Fruit fly (Drosophila melanogaster) whole organism, embryonic: ENCODE data around the gene defl.

ENCODE experiments used
- CG10209 ChIP-seq: fragments of 200-800 bp; sonication (Bioruptor generic); optimal IDR thresholded peaks from 3 replicates; lab custom pipeline; 2017; ENCODE audit warnings: missing biosample characterization, mild to moderate bottlenecking, missing genetic modification characterization, missing genetic modification reagents
- CG10321 ChIP-seq: fragments of 200-800 bp; sonication (Bioruptor generic); IDR thresholded peaks from 2 replicates; pipeline ENCODE4 v1.3.6; 2022; ENCODE audit warnings: missing biosample characterization, missing genetic modification characterization
- CG12071 ChIP-seq: fragments of 200-800 bp; sonication (Bioruptor generic); optimal IDR thresholded peaks from 3 replicates; lab custom pipeline; 2018; ENCODE audit warnings: missing biosample characterization, mild to moderate bottlenecking, missing genetic modification characterization
- CG12155 ChIP-seq: fragments of 200-800 bp; sonication (Bioruptor generic); optimal IDR thresholded peaks from 3 replicates; lab custom pipeline; 2016; ENCODE audit warnings: missing biosample characterization, missing genetic modification characterization
- CG12769 ChIP-seq: fragments of 200-800 bp; sonication (Bioruptor generic); optimal IDR thresholded peaks from 2 replicates; lab custom pipeline; 2019; ENCODE audit warnings: missing biosample characterization, mild to moderate bottlenecking, missing genetic modification characterization, moderate library complexity
- CG13123 ChIP-seq: fragments of 200-800 bp; sonication (Bioruptor generic); optimal IDR thresholded peaks from 2 replicates; lab custom pipeline; 2016; ENCODE audit warnings: missing biosample characterization, missing genetic modification characterization
- CG1602 ChIP-seq: fragments of 200-800 bp; sonication (Bioruptor generic); optimal IDR thresholded peaks from 3 replicates; lab custom pipeline; 2016; ENCODE audit warnings: missing biosample characterization, missing genetic modification characterization
- CG1603 ChIP-seq: fragments of 200-800 bp; sonication (Bioruptor generic); optimal IDR thresholded peaks from 2 replicates; lab custom pipeline; 2019; ENCODE audit warnings: missing biosample characterization, mild to moderate bottlenecking, missing genetic modification characterization, moderate library complexity
- CG17568 ChIP-seq: fragments of 200-800 bp; sonication (Bioruptor generic); optimal IDR thresholded peaks from 2 replicates; lab custom pipeline; 2018; ENCODE audit warnings: missing biosample characterization, mild to moderate bottlenecking, missing genetic modification characterization, moderate library complexity
- CG2202 ChIP-seq: fragments of 200-800 bp; sonication (Bioruptor generic); optimal IDR thresholded peaks from 2 replicates; lab custom pipeline; 2018; ENCODE audit warnings: missing biosample characterization, mild to moderate bottlenecking, missing genetic modification characterization
- CG2678 ChIP-seq: fragments of 200-800 bp; sonication (Bioruptor generic); optimal IDR thresholded peaks from 3 replicates; lab custom pipeline; 2019; ENCODE audit warnings: missing biosample characterization, mild to moderate bottlenecking, missing genetic modification characterization, moderate library complexity
- CG2712 ChIP-seq: fragments of 200-800 bp; optimal IDR thresholded peaks from 3 replicates; lab custom pipeline; 2019; ENCODE audit warnings: missing biosample characterization, mild to moderate bottlenecking, missing genetic modification characterization, moderate library complexity
- CG2875 ChIP-seq: fragments of 200-800 bp; sonication (Bioruptor generic); optimal IDR thresholded peaks from 2 replicates; lab custom pipeline; 2017; ENCODE audit warnings: missing biosample characterization, mild to moderate bottlenecking, missing genetic modification characterization, missing genetic modification reagents
- CG32532 ChIP-seq: fragments of 200-800 bp; sonication (Bioruptor generic); IDR thresholded peaks from 2 replicates; pipeline ENCODE4 v1.3.6; 2022; ENCODE audit warnings: missing biosample characterization, missing genetic modification characterization
- CG4854 ChIP-seq: fragments of 200-800 bp; sonication (Bioruptor generic); optimal IDR thresholded peaks from 2 replicates; lab custom pipeline; 2016; ENCODE audit warnings: missing biosample characterization, missing genetic modification characterization, inconsistent platforms
- CG7271 ChIP-seq: fragments of 200-800 bp; sonication (Bioruptor generic); optimal IDR thresholded peaks from 2 replicates; lab custom pipeline; 2018; ENCODE audit warnings: missing biosample characterization, mild to moderate bottlenecking, missing genetic modification characterization, moderate library complexity
- CG8089 ChIP-seq: fragments of 200-800 bp; sonication (Bioruptor generic); optimal IDR thresholded peaks from 3 replicates; lab custom pipeline; 2016; ENCODE audit warnings: missing biosample characterization, missing genetic modification characterization
- CG8478 ChIP-seq: fragments of >200 bp; optimal IDR thresholded peaks from 2 replicates; lab custom pipeline; 2018
- CG9797 ChIP-seq: fragments of 200-800 bp; sonication (Bioruptor generic); optimal IDR thresholded peaks from 3 replicates; lab custom pipeline; 2018; ENCODE audit warnings: missing biosample characterization, mild to moderate bottlenecking, missing genetic modification characterization
- CrebB ChIP-seq: fragments of 200-800 bp; sonication (Bioruptor generic); optimal IDR thresholded peaks from 3 replicates; lab custom pipeline; 2018; ENCODE audit warnings: missing biosample characterization, mild to moderate bottlenecking, missing genetic modification characterization
- D19A ChIP-seq: fragments of 200-800 bp; optimal IDR thresholded peaks from 3 replicates; lab custom pipeline; 2019; ENCODE audit warnings: missing biosample characterization, mild to moderate bottlenecking, missing genetic modification characterization, moderate library complexity
- Drgx ChIP-seq: fragments of 200-800 bp; sonication (Bioruptor generic); IDR thresholded peaks from 2 replicates; pipeline ENCODE4 v1.3.6; 2022; ENCODE audit warnings: missing biosample characterization, missing genetic modification characterization
- E2f2 ChIP-seq: fragments of 200-800 bp; sonication (Bioruptor generic); IDR thresholded peaks from 2 replicates; pipeline ENCODE4 v1.3.6; 2022; ENCODE audit warnings: missing biosample characterization, missing genetic modification characterization
- Ets65A ChIP-seq: fragments of 200-800 bp; sonication (Bioruptor generic); peaks from one replicate; lab custom pipeline; 2016; ENCODE audit warnings: missing biosample characterization, missing genetic modification characterization
- Gug ChIP-seq: fragments of 200-800 bp; sonication (Bioruptor generic); IDR thresholded peaks from 4 replicates; pipeline ENCODE4 v1.3.6; 2022; ENCODE audit warnings: missing biosample characterization, missing genetic modification characterization
- HLH3B ChIP-seq: fragments of 200-800 bp; sonication (Bioruptor generic); IDR thresholded peaks from 2 replicates; pipeline ENCODE4 v1.3.6; 2022; ENCODE audit warnings: missing biosample characterization, missing genetic modification characterization
- HLH54F ChIP-seq: fragments of 200-800 bp; sonication (Bioruptor generic); optimal IDR thresholded peaks from 3 replicates; lab custom pipeline; 2016; ENCODE audit warnings: missing biosample characterization, missing genetic modification characterization
- Hr39 ChIP-seq: fragments of >200 bp; optimal IDR thresholded peaks from 2 replicates; lab custom pipeline; 2017
- MESR4 ChIP-seq: fragments of 200-800 bp; sonication (Bioruptor generic); optimal IDR thresholded peaks from 2 replicates; lab custom pipeline; 2018; ENCODE audit warnings: missing biosample characterization, mild to moderate bottlenecking, missing genetic modification characterization, moderate library complexity
- MTF-1 ChIP-seq: fragments of 200-800 bp; sonication (Bioruptor generic); optimal IDR thresholded peaks from 2 replicates; lab custom pipeline; 2018; ENCODE audit warnings: missing biosample characterization, mild to moderate bottlenecking, missing genetic modification characterization, borderline replicate concordance
- Meics ChIP-seq: fragments of 200-800 bp; sonication (Bioruptor generic); optimal IDR thresholded peaks from 2 replicates; lab custom pipeline; 2017; ENCODE audit warnings: missing biosample characterization, mild to moderate bottlenecking, missing genetic modification characterization
- Side ChIP-seq: fragments of 200-800 bp; sonication (Bioruptor generic); optimal IDR thresholded peaks from 2 replicates; lab custom pipeline; 2016; ENCODE audit warnings: missing biosample characterization, missing genetic modification characterization
- Sry-β ChIP-seq: fragments of 200-800 bp; sonication (Bioruptor generic); optimal IDR thresholded peaks from 2 replicates; lab custom pipeline; 2018; ENCODE audit warnings: missing biosample characterization, mild to moderate bottlenecking, missing genetic modification characterization, moderate library complexity
- Taf1 ChIP-seq: fragments of 200-800 bp; sonication (Bioruptor generic); IDR thresholded peaks from 2 replicates; pipeline ENCODE4 v1.3.6; 2022; ENCODE audit warnings: missing biosample characterization, missing genetic modification characterization
- az2 ChIP-seq: fragments of 200-800 bp; sonication (Bioruptor generic); optimal IDR thresholded peaks from 3 replicates; lab custom pipeline; 2016; ENCODE audit warnings: missing biosample characterization, missing genetic modification characterization
- bbx ChIP-seq: fragments of 200-800 bp; sonication (Bioruptor generic); IDR thresholded peaks from 2 replicates; pipeline ENCODE4 v1.3.6; 2022; ENCODE audit warnings: missing biosample characterization, missing genetic modification characterization; ENCODE audit not compliant: partially characterized antibody
- br ChIP-seq: fragments of >200 bp; optimal IDR thresholded peaks from 2 replicates; lab custom pipeline; 2017
- dpn ChIP-seq, 2 experiments: fragments of 200-800 bp; sonication (Bioruptor generic); optimal IDR thresholded peaks; 3 replicates each; lab custom pipeline; 2016; ENCODE audit warnings: missing biosample characterization in 2 of 2, missing genetic modification characterization in 2 of 2
- ems ChIP-seq: fragments of 200-800 bp; sonication (Bioruptor generic); optimal IDR thresholded peaks from 3 replicates; lab custom pipeline; 2016; ENCODE audit warnings: missing biosample characterization, missing genetic modification characterization
- gcm ChIP-seq: fragments of 200-800 bp; sonication (Bioruptor generic); optimal IDR thresholded peaks from 2 replicates; lab custom pipeline; 2019; ENCODE audit warnings: missing biosample characterization, mild to moderate bottlenecking, missing genetic modification characterization, moderate library complexity
- lov ChIP-seq, 2 experiments: fragments of 200-800 bp in 1 of 2; fragments of >200 bp in 1 of 2; sonication (Bioruptor generic) in 1 of 2; IDR thresholded peaks in 1 of 2; optimal IDR thresholded peaks in 1 of 2; 2 replicates in 1 of 2; 3 replicates in 1 of 2; pipeline versions ENCODE4 v1.3.6 to Lab custom; 2017 to 2022; ENCODE audit warnings: missing biosample characterization in 1 of 2, missing genetic modification characterization in 1 of 2
- peb ChIP-seq: fragments of 200-800 bp; sonication (Bioruptor generic); IDR thresholded peaks from 2 replicates; pipeline ENCODE4 v1.3.6; 2022; ENCODE audit warnings: missing biosample characterization, missing genetic modification characterization
- phol ChIP-seq: fragments of 200-800 bp; sonication (Bioruptor generic); optimal IDR thresholded peaks from 3 replicates; lab custom pipeline; 2018; ENCODE audit warnings: missing biosample characterization, mild to moderate bottlenecking, missing genetic modification characterization, moderate library complexity
- prd ChIP-seq, 3 experiments: fragments of >200 bp in 2 of 3; fragments of 200-800 bp in 1 of 3; sonication (Bioruptor generic) in 1 of 3; optimal IDR thresholded peaks in 2 of 3; IDR thresholded peaks in 1 of 3; 2 replicates in 2 of 3; 3 replicates in 1 of 3; pipeline versions ENCODE4 v1.3.6 to Lab custom; 2017 to 2022; ENCODE audit warnings: missing biosample characterization in 1 of 3, missing genetic modification characterization in 1 of 3
- pum ChIP-seq: fragments of 200-800 bp; sonication (Bioruptor generic); optimal IDR thresholded peaks from 2 replicates; lab custom pipeline; 2016; ENCODE audit warnings: missing biosample characterization, missing genetic modification characterization
- rib ChIP-seq: fragments of 200-800 bp; sonication (Bioruptor generic); IDR thresholded peaks from 2 replicates; pipeline ENCODE4 v1.3.6; 2022; ENCODE audit warnings: missing biosample characterization, missing genetic modification characterization
- sisA ChIP-seq: fragments of 200-800 bp; sonication (Bioruptor generic); IDR thresholded peaks from 2 replicates; pipeline ENCODE4 v1.3.6; 2022; ENCODE audit warnings: missing biosample characterization, missing genetic modification characterization
- ttk ChIP-seq: fragments of 200-800 bp; sonication (Bioruptor generic); IDR thresholded peaks from 2 replicates; pipeline ENCODE4 v2.1.2; 2022; ENCODE audit warnings: missing biosample characterization, missing genetic modification characterization
- tup ChIP-seq: fragments of 200-800 bp; sonication (Bioruptor generic); optimal IDR thresholded peaks from 2 replicates; lab custom pipeline; 2016; ENCODE audit warnings: missing biosample characterization, mild to moderate bottlenecking, missing genetic modification characterization, moderate library complexity
- zen ChIP-seq: fragments of 200-800 bp; sonication (Bioruptor generic); optimal IDR thresholded peaks from 3 replicates; lab custom pipeline; 2018; ENCODE audit warnings: missing biosample characterization, mild to moderate bottlenecking, missing genetic modification characterization, moderate library complexity

The defl gene

DNA sequence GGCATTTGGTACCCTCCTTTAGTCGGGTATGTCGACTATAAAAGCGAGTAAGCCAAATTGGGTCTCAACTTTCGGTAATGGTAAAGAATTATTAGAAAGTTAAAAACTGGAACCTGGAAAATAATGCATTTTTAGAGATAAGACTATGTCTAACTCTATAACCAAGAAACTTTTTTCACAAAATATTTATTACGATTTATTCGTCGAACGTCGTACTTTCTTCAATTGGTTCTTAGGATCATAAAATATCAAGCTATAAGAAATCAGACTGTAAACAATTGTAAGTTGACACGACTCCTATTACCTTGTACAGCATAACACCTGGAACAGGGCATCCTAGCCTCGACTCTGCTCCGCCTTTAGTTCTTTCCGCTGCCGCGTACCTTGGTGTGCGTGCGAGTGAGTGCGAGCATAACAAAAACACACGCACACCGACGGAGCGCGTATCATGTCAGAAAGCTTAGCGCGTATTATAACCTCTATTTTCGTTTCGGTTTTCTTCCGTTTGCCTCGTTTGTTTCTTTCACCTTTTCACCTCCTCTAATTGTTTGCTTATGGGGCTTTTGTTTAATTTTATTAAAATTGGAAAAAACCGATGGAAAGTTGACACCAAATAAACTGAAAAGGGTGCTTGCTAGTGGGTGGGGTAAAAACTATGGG, 30.2 kb upstream of the defl start (continued):
- TF ChIP-seq CG2678 (tag; lab: Kevin White, UChicago) (peak; percentile 98), CG2202 (tag; lab: Kevin White, UChicago) (peak; percentile 73), zen (tag; lab: Kevin White, UChicago) (peak; percentile 74), Taf1 (peak; percentile 76), D19A (tag; lab: Kevin White, UChicago) (peak; percentile 99), pum (peak; percentile 97), lov (optimal IDR thresholded peaks at IDR 0.05; lab: Kevin White, UChicago) (no peak), lov (GFP tag; IDR thresholded peaks at IDR 0.05; lab: Robert Waterston, UW) (peak; percentile 70; the same call in 1 of the 3 replicates), dpn (GFP tag; optimal IDR thresholded peaks at IDR 0.05; lab: Kevin White, UChicago) (peak; percentile 96 to 98), ttk (GFP tag; lab: Robert Waterston, UW) (peak; percentile 84), CG32532 (GFP tag; lab: Robert Waterston, UW) (peak; percentile 89), prd (optimal IDR thresholded peaks at IDR 0.05; lab: Kevin White, UChicago) (no peak), prd (GFP tag; IDR thresholded peaks at IDR 0.05; lab: Robert Waterston, UW) (peak; percentile 92), br (no peak), CG7271 (no peak), gcm (GFP tag; lab: Kevin White, UChicago) (peak; percentile 85), MTF-1 (GFP tag; lab: Kevin White, UChicago) (peak; percentile 68), CG10321 (peak; percentile 64), phol (tag; lab: Kevin White, UChicago) (peak; percentile 97), CG8089 (GFP tag; lab: Kevin White, UChicago) (peak; percentile 95), CG12155 (GFP tag; lab: Kevin White, UChicago) (peak; percentile 94), CG2712 (tag; lab: Kevin White, UChicago) (peak; percentile 96), ems (GFP tag; lab: Kevin White, UChicago) (peak; percentile 96), Drgx (GFP tag; lab: Robert Waterston, UW) (peak; percentile 83), CG9797 (GFP tag; lab: Kevin White, UChicago) (peak; percentile 41), CG17568 (peak; percentile 86), CG12071 (GFP tag; lab: Kevin White, UChicago) (peak; percentile 81), CG10209 (peak; percentile 97), HLH3B (GFP tag; lab: Robert Waterston, UW) (peak; percentile 88; the same call in 1 of the 2 replicates), Meics (GFP tag; lab: Kevin White, UChicago) (peak; percentile 97), CG13123 (GFP tag; lab: Kevin White, UChicago) (peak; percentile 82), sisA (GFP tag; lab: Robert Waterston, UW) (peak; percentile 90), CG12769 (tag; lab: Kevin White, UChicago) (peak; percentile 83), Ets65A (peak; percentile 100), peb (peak; percentile 84), HLH54F (GFP tag; lab: Kevin White, UChicago) (peak; percentile 98), CrebB (peak; percentile 71), Sry-β (GFP tag; lab: Kevin White, UChicago) (peak; percentile 58), CG8478 (lab: Kevin White, UChicago) (no peak), Hr39 (lab: Kevin White, UChicago) (no peak), CG2875 (GFP tag; lab: Kevin White, UChicago) (peak; percentile 86), CG1603 (tag; lab: Kevin White, UChicago) (peak; percentile 86), MESR4 (GFP tag; lab: Kevin White, UChicago) (no peak), bbx (GFP tag; lab: Robert Waterston, UW) (no peak), Gug (GFP tag; lab: Robert Waterston, UW) (peak; percentile 91), E2f2 (GFP tag; lab: Robert Waterston, UW) (peak; percentile 62), CG1602 (peak; percentile 95), tup (GFP tag; lab: Kevin White, UChicago) (peak; percentile 92), az2 (peak; percentile 97), rib (GFP tag; lab: Robert Waterston, UW) (peak; percentile 77), Side (GFP tag; lab: Kevin White, UChicago) (peak; percentile 97), CG4854 (GFP tag; lab: Kevin White, UChicago) (peak; percentile 94)
